Worm (Caenorhabditis elegans) whole organism, young adult: ENCODE measurements around the gene gpa-4.

Source experiments
- C06A6.2 ChIP-seq: fragments of 200-800 bp; sonication (Bioruptor generic); conservative IDR thresholded peaks from 2 replicates; pipeline ENCODE4 v1.3.6; 2022; ENCODE audit warnings: missing genetic modification characterization, missing compliant biosample characterization
- K12H6.12 ChIP-seq: fragments of 200-800 bp; sonication (Bioruptor generic); optimal IDR thresholded peaks from 2 replicates; lab custom pipeline; 2018; ENCODE audit warnings: mild to moderate bottlenecking, missing genetic modification characterization, missing compliant biosample characterization
- T07F8.4 ChIP-seq: sonication (generic microtip); optimal IDR thresholded peaks from 2 replicates; lab custom pipeline; 2016; ENCODE audit warnings: mild to moderate bottlenecking, missing genetic modification characterization, moderate library complexity, missing compliant biosample characterization
- attf-5 ChIP-seq: fragments of 200-800 bp; sonication (Bioruptor generic); optimal IDR thresholded peaks from 2 replicates; lab custom pipeline; 2018; ENCODE audit warnings: mild to moderate bottlenecking, missing genetic modification characterization, missing compliant biosample characterization
- lag-1 ChIP-seq: fragments of 200-800 bp; sonication (Bioruptor generic); IDR thresholded peaks from 2 replicates; pipeline ENCODE4 v1.3.6; 2022; ENCODE audit warnings: missing genetic modification reagents, missing genetic modification characterization, missing compliant biosample characterization
- madf-10 ChIP-seq: sonication (generic microtip); optimal IDR thresholded peaks from 2 replicates; lab custom pipeline; 2016; ENCODE audit warnings: mild to moderate bottlenecking, missing genetic modification characterization, missing compliant biosample characterization
- madf-3 ChIP-seq: fragments of 200-800 bp; sonication (Bioruptor generic); IDR thresholded peaks from 2 replicates; pipeline ENCODE4 v1.3.6; 2022; ENCODE audit warnings: missing genetic modification reagents, missing genetic modification characterization, missing compliant biosample characterization
- nfya-1 ChIP-seq: sonication (generic microtip); optimal IDR thresholded peaks from 2 replicates; lab custom pipeline; 2017; ENCODE audit warnings: antibody characterized with exemption, missing compliant biosample characterization, missing genetic modification characterization, borderline replicate concordance; ENCODE audit not compliant: insufficient read depth
- nhr-90 ChIP-seq: sonication (generic microtip); optimal IDR thresholded peaks from 2 replicates; lab custom pipeline; 2016; ENCODE audit warnings: missing genotype, mild to moderate bottlenecking, missing genetic modification characterization, missing compliant biosample characterization
- tbp1 ChIP-seq: fragments of 200-800 bp; sonication (Bioruptor generic); optimal IDR thresholded peaks from 2 replicates; lab custom pipeline; 2018; ENCODE audit warnings: mild to moderate bottlenecking, missing genetic modification characterization, missing compliant biosample characterization
- tbx-9 ChIP-seq: sonication (generic microtip); optimal IDR thresholded peaks from 2 replicates; lab custom pipeline; 2016; ENCODE audit warnings: borderline replicate concordance, missing genetic modification characterization, inconsistent platforms, missing compliant biosample characterization
- unc-130 ChIP-seq: sonication (generic microtip); optimal IDR thresholded peaks from 2 replicates; lab custom pipeline; 2016; ENCODE audit warnings: missing genetic modification reagents, missing genetic modification characterization, missing compliant biosample characterization
- ztf-25 ChIP-seq: fragments of 200-800 bp; sonication (Bioruptor generic); IDR thresholded peaks from 2 replicates; pipeline ENCODE4 v1.3.6; 2022; ENCODE audit warnings: missing genetic modification reagents, missing genetic modification characterization, missing compliant biosample characterization

DNA sequence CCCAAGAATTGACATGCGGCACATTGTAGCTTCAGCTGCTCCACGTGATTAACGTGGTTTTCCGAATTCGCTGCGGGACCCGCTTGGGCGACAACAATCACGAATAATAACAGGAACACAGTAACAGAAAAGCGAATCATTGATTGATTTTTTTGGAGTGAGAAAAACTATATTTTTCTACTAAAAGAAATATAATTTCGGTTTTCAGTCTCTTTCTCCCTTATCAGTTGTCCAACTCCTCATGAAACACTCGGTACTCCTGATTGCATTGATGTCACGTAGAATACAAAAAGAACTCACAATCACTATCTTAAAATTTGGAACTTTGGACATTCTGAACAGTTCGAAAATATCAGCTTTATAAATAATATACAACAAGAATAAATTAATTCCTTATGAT, 27.4 kb downstream of the gpa-4 start, which contains the start of gene Y66H1A.5:
- TF ChIP-seq nfya-1 (tag; lab: Kevin White, UChicago) (no peak), madf-10 (tag; lab: Kevin White, UChicago) (no peak), tbx-9 (tag; lab: Kevin White, UChicago) (no peak), tbp1 (GFP tag; lab: Kevin White, UChicago) (no peak), lag-1 (GFP tag; lab: Robert Waterston, UW) (no peak), T07F8.4 (tag; lab: Kevin White, UChicago) (no peak), C06A6.2 (GFP tag; lab: Robert Waterston, UW) (no peak), attf-5 (GFP tag; lab: Kevin White, UChicago) (no peak), nhr-90 (tag; lab: Kevin White, UChicago) (no peak), unc-130 (no peak), madf-3 (0 out of 2 replicates have a peak, but pooled peaks have one; percentile 53), K12H6.12 (no peak), ztf-25 (no peak)
